Worm (Caenorhabditis elegans) whole organism, L3 larva: ENCODE data around the gene F14E5.8.

ENCODE experiments used
- ZK546.5 ChIP-seq: sonication (generic microtip); optimal IDR thresholded peaks from 2 replicates; lab custom pipeline; 2017; ENCODE audit warnings: missing biosample characterization, missing genetic modification characterization
- ceh-28 ChIP-seq: fragments of 150-350 bp; optimal IDR thresholded peaks from 2 replicates; lab custom pipeline; 2014; ENCODE audit warnings: missing biosample characterization, missing genetic modification reagents, missing genetic modification characterization
- nhr-28 ChIP-seq: fragments of 150-350 bp; optimal IDR thresholded peaks from 2 replicates; lab custom pipeline; 2014; ENCODE audit warnings: missing biosample characterization, missing genetic modification characterization
- skn-1 ChIP-seq: fragments of 150-350 bp; optimal IDR thresholded peaks from 2 replicates; lab custom pipeline; 2014; ENCODE audit warnings: missing biosample characterization, missing genetic modification characterization
- unc-62 ChIP-seq: fragments of 150-350 bp; sonication (generic microtip); optimal IDR thresholded peaks from 4 replicates; lab custom pipeline; 2014; ENCODE audit warnings: missing biosample characterization, missing genetic modification reagents, missing genetic modification characterization
- zag-1 ChIP-seq: fragments of 150-350 bp; optimal IDR thresholded peaks from 2 replicates; lab custom pipeline; 2014; ENCODE audit warnings: missing biosample characterization, missing genetic modification characterization
- ztf-11 ChIP-seq: fragments of 150-350 bp; optimal IDR thresholded peaks from 2 replicates; lab custom pipeline; 2014; ENCODE audit warnings: missing biosample characterization, missing genetic modification characterization

DNA sequence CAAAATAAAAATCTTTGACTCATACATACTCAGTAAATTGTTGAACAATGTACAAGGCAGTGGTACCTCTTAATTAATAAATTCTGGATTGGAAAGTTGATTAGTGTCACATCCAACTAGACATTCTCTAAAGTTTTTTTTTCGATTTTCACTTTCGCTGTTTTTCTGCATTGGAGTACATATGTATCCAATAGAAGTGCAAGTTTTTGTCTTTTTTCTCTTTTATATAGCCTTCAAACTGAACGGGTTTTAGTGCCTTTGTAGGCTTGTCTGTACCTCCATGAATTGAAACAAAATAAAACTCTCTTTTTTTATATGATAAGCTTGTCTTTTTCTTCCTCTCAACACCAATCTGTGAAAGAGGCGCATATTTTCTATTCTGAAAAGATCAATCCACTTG lies 39.7 kb upstream of the F14E5.8 start:
- TF ChIP-seq unc-62 (no peak), ztf-11 (no peak), zag-1 (tag; lab: Kevin White, UChicago) (no peak), skn-1 (tag; lab: Kevin White, UChicago) (no peak), ceh-28 (no peak), nhr-28 (tag; lab: Kevin White, UChicago) (no peak), ZK546.5 (tag; lab: Kevin White, UChicago) (no peak)
